Worm (Caenorhabditis elegans) whole organism, late embryonic: ENCODE results near the gene lim-8.
A peak's percentile ranks its signal among the peaks of the same experiment; 100 is the strongest.

Experiments
- F13H6.1 ChIP-seq: sonication (generic microtip); optimal IDR thresholded peaks from 2 replicates; lab custom pipeline; 2016; ENCODE audit warnings: missing genetic modification characterization, missing compliant biosample characterization
- K09A11.1 ChIP-seq: sonication (generic microtip); optimal IDR thresholded peaks from 2 replicates; lab custom pipeline; 2017; ENCODE audit warnings: antibody characterized with exemption, mild to moderate bottlenecking, missing genetic modification characterization, missing compliant biosample characterization; ENCODE audit not compliant: insufficient read depth
- ahr-1 ChIP-seq: sonication (generic microtip); optimal IDR thresholded peaks from 2 replicates; lab custom pipeline; 2016; ENCODE audit warnings: missing genetic modification characterization, missing compliant biosample characterization
- ceh-14 ChIP-seq: sonication (generic microtip); optimal IDR thresholded peaks from 2 replicates; lab custom pipeline; 2016; ENCODE audit warnings: missing genotype, missing genetic modification characterization, missing compliant biosample characterization
- ceh-2 ChIP-seq: sonication (generic microtip); optimal IDR thresholded peaks from 2 replicates; lab custom pipeline; 2016; ENCODE audit warnings: missing genotype, missing genetic modification characterization, missing compliant biosample characterization
- ceh-30 ChIP-seq: fragments of 150-350 bp; optimal IDR thresholded peaks from 2 replicates; lab custom pipeline; 2014; ENCODE audit warnings: missing biosample characterization, missing genetic modification characterization
- ceh-34 ChIP-seq: sonication (generic microtip); optimal IDR thresholded peaks from 2 replicates; lab custom pipeline; 2016; ENCODE audit warnings: mild to moderate bottlenecking, missing genetic modification characterization, missing compliant biosample characterization
- ceh-45 ChIP-seq: fragments of 200-800 bp; sonication (Bioruptor generic); IDR thresholded peaks from 2 replicates; pipeline ENCODE4 v1.3.6; 2022; ENCODE audit warnings: missing genetic modification reagents, missing genetic modification characterization, missing compliant biosample characterization
- ceh-6 ChIP-seq: fragments of 200-800 bp; sonication (Bioruptor generic); optimal IDR thresholded peaks from 2 replicates; lab custom pipeline; 2018; ENCODE audit warnings: mild to moderate bottlenecking, missing genetic modification characterization, missing compliant biosample characterization
- ceh-9 ChIP-seq: sonication (generic microtip); optimal IDR thresholded peaks from 2 replicates; lab custom pipeline; 2016; ENCODE audit warnings: mild to moderate bottlenecking, missing genetic modification characterization, inconsistent platforms, missing compliant biosample characterization
- dve-1 ChIP-seq: sonication (generic microtip); optimal IDR thresholded peaks from 2 replicates; lab custom pipeline; 2017; ENCODE audit warnings: antibody characterized with exemption, mild to moderate bottlenecking, missing genetic modification characterization, missing compliant biosample characterization
- elt-2 ChIP-seq: sonication (generic microtip); optimal IDR thresholded peaks from 2 replicates; lab custom pipeline; 2016; ENCODE audit warnings: missing genetic modification reagents, missing genetic modification characterization, missing compliant biosample characterization
- ets-4 ChIP-seq: sonication (generic microtip); optimal IDR thresholded peaks from 2 replicates; lab custom pipeline; 2016; ENCODE audit warnings: missing genetic modification characterization, missing compliant biosample characterization
- eyg-1 ChIP-seq: sonication (generic microtip); optimal IDR thresholded peaks from 2 replicates; lab custom pipeline; 2016; ENCODE audit warnings: missing genotype, missing genetic modification characterization, missing compliant biosample characterization
- fkh-10 ChIP-seq: fragments of 150-350 bp; optimal IDR thresholded peaks from 2 replicates; lab custom pipeline; 2014; ENCODE audit warnings: missing biosample characterization, missing genetic modification reagents, missing genetic modification characterization
- gmeb-2 ChIP-seq: sonication (generic microtip); optimal IDR thresholded peaks from 2 replicates; lab custom pipeline; 2016; ENCODE audit warnings: missing genetic modification characterization, inconsistent platforms, missing compliant biosample characterization
- hlh-13 ChIP-seq: fragments of 200-800 bp; sonication (Bioruptor generic); optimal IDR thresholded peaks from 2 replicates; lab custom pipeline; 2018; ENCODE audit warnings: mild to moderate bottlenecking, missing genetic modification characterization, missing compliant biosample characterization
- hlh-15 ChIP-seq: sonication (generic microtip); optimal IDR thresholded peaks from 2 replicates; lab custom pipeline; 2016; ENCODE audit warnings: missing genetic modification characterization, missing compliant biosample characterization
- hlh-30 ChIP-seq: sonication (generic microtip); optimal IDR thresholded peaks from 2 replicates; lab custom pipeline; 2017; ENCODE audit warnings: antibody characterized with exemption, missing genetic modification characterization, missing compliant biosample characterization; ENCODE audit not compliant: insufficient read depth
- hlh-6 ChIP-seq: sonication (generic microtip); optimal IDR thresholded peaks from 2 replicates; lab custom pipeline; 2016; ENCODE audit warnings: missing genotype, missing genetic modification characterization, missing compliant biosample characterization
- hlh-8 ChIP-seq: sonication (generic microtip); optimal IDR thresholded peaks from 2 replicates; lab custom pipeline; 2016; ENCODE audit warnings: missing genotype, missing genetic modification characterization, missing compliant biosample characterization
- lim-6 ChIP-seq: sonication (generic microtip); optimal IDR thresholded peaks from 2 replicates; lab custom pipeline; 2016; ENCODE audit warnings: missing genetic modification characterization, missing compliant biosample characterization
- mec-3 ChIP-seq: sonication (generic microtip); optimal IDR thresholded peaks from 2 replicates; lab custom pipeline; 2016; ENCODE audit warnings: borderline replicate concordance, missing genetic modification characterization, missing compliant biosample characterization
- nfya-1 ChIP-seq: sonication (generic microtip); optimal IDR thresholded peaks from 2 replicates; lab custom pipeline; 2017; ENCODE audit warnings: missing genetic modification characterization, mild to moderate bottlenecking, missing compliant biosample characterization, antibody characterized with exemption, moderate library complexity
- npax-4 ChIP-seq: sonication (generic microtip); optimal IDR thresholded peaks from 2 replicates; lab custom pipeline; 2016; ENCODE audit warnings: missing genetic modification characterization, missing compliant biosample characterization
- pag-3 ChIP-seq: sonication (generic microtip); optimal IDR thresholded peaks from 2 replicates; lab custom pipeline; 2016; ENCODE audit warnings: missing compliant biosample characterization, missing genetic modification characterization, borderline replicate concordance
- pat-9 ChIP-seq: fragments of 200-800 bp; sonication (Bioruptor generic); optimal IDR thresholded peaks from 2 replicates; lab custom pipeline; 2018; ENCODE audit warnings: mild to moderate bottlenecking, missing genetic modification characterization, moderate library complexity, missing compliant biosample characterization
- pax-1 ChIP-seq: fragments of 150-350 bp; optimal IDR thresholded peaks from 2 replicates; lab custom pipeline; 2014; ENCODE audit warnings: missing biosample characterization, missing genetic modification characterization
- pqm-1 ChIP-seq: sonication (generic microtip); optimal IDR thresholded peaks from 2 replicates; lab custom pipeline; 2016; ENCODE audit warnings: missing genetic modification characterization, missing compliant biosample characterization
- pros-1 ChIP-seq: fragments of 150-350 bp; optimal IDR thresholded peaks from 2 replicates; lab custom pipeline; 2014; ENCODE audit warnings: missing biosample characterization, missing genetic modification reagents, missing genetic modification characterization
- sox-4 ChIP-seq: sonication (generic microtip); optimal IDR thresholded peaks from 2 replicates; lab custom pipeline; 2017; ENCODE audit warnings: mild to moderate bottlenecking, missing genetic modification characterization, inconsistent platforms, missing compliant biosample characterization
- tbx-2 ChIP-seq: sonication (generic microtip); optimal IDR thresholded peaks from 2 replicates; lab custom pipeline; 2016; ENCODE audit warnings: missing genetic modification characterization, missing compliant biosample characterization
- tbx-7 ChIP-seq: sonication (generic microtip); optimal IDR thresholded peaks from 2 replicates; lab custom pipeline; 2016; ENCODE audit warnings: missing genotype, missing genetic modification characterization, missing compliant biosample characterization
- unc-3 ChIP-seq, 2 experiments: fragments of 200-800 bp in 1 of 2; sonication (Bioruptor generic) in 1 of 2; sonication (generic microtip) in 1 of 2; conservative IDR thresholded peaks in 1 of 2; optimal IDR thresholded peaks in 1 of 2; 2 replicates each; pipeline versions ENCODE4 v1.3.6 to Lab custom; 2016 to 2022; ENCODE audit warnings: missing compliant biosample characterization in 2 of 2, missing genetic modification characterization in 2 of 2, missing genetic modification reagents in 1 of 2
- unc-55 ChIP-seq: sonication (generic microtip); optimal IDR thresholded peaks from 2 replicates; lab custom pipeline; 2017; ENCODE audit warnings: missing biosample characterization, missing genetic modification reagents, missing genetic modification characterization
- unc-86 ChIP-seq: sonication (generic microtip); optimal IDR thresholded peaks from 2 replicates; lab custom pipeline; 2016; ENCODE audit warnings: missing genetic modification characterization, missing compliant biosample characterization
- ztf-16 ChIP-seq: sonication (generic microtip); optimal IDR thresholded peaks from 2 replicates; lab custom pipeline; 2017; ENCODE audit warnings: missing genetic modification characterization, missing compliant biosample characterization

lim-8 gene

ce11 chrIII:6819322-6819901, 16.8 kb downstream of the lim-8 start, which contains the start of gene F28F5.6:
TSS of gene F28F5.6 (minus strand) at chrIII:6819372.
- peak; percentile 68 for TF ChIP-seq elt-2 (tag; lab: Kevin White, UChicago)
- TF ChIP-seq eyg-1 (tag; lab: Kevin White, UChicago): no peak
- TF ChIP-seq hlh-6 (tag; lab: Kevin White, UChicago): no peak
- TF ChIP-seq ets-4 (tag; lab: Kevin White, UChicago): no peak

- no peak for TF ChIP-seq ceh-14 (tag; lab: Kevin White, UChicago)
- TF ChIP-seq unc-55: peak; percentile 69
These were observed 17.9 kb downstream of the lim-8 start, which contains the start of gene ten-1 for ce11 chrIII:6820343-6820985. TSS of gene ten-1 (plus strand) at chrIII:6820935.

- TF ChIP-seq ztf-16 (tag; lab: Kevin White, UChicago) (no peak), ahr-1 (tag; lab: Kevin White, UChicago) (no peak), ceh-2 (tag; lab: Kevin White, UChicago) (no peak), ceh-9 (tag; lab: Kevin White, UChicago) (no peak), pag-3 (tag; lab: Kevin White, UChicago) (no peak), lim-6 (no peak), hlh-15 (no peak), unc-55 (no peak), dve-1 (tag; lab: Kevin White, UChicago) (no peak), ceh-14 (tag; lab: Kevin White, UChicago) (no peak), pax-1 (no peak), hlh-13 (GFP tag; lab: Kevin White, UChicago) (no peak), sox-4 (tag; lab: Kevin White, UChicago) (no peak), pros-1 (tag; lab: Kevin White, UChicago) (no peak), ceh-30 (tag; lab: Kevin White, UChicago) (no peak), ceh-45 (GFP tag; lab: Robert Waterston, UW) (no peak), elt-2 (tag; lab: Kevin White, UChicago) (no peak), tbx-7 (tag; lab: Kevin White, UChicago) (no peak)
These were observed 20.2 kb downstream of the lim-8 start for ce11 chrIII:6822790-6823189.

ce11 chrIII:6826137-6826536, 23.5 kb downstream of the lim-8 start:
- TF ChIP-seq elt-2 (tag; lab: Kevin White, UChicago): peak; percentile 50
- no peak for TF ChIP-seq eyg-1 (tag; lab: Kevin White, UChicago)
- no peak for TF ChIP-seq sox-4 (tag; lab: Kevin White, UChicago)
- TF ChIP-seq hlh-30 (tag; lab: Kevin White, UChicago): peak; percentile 24
- TF ChIP-seq unc-55: no peak

- TF ChIP-seq hlh-8 (tag; lab: Kevin White, UChicago): no peak
- TF ChIP-seq K09A11.1: no peak
- TF ChIP-seq unc-55: no peak
- TF ChIP-seq nfya-1: no peak
- TF ChIP-seq mec-3 (tag; lab: Kevin White, UChicago): no peak
- TF ChIP-seq ceh-14 (tag; lab: Kevin White, UChicago): no peak
- no peak for TF ChIP-seq npax-4 (tag; lab: Kevin White, UChicago)
- TF ChIP-seq ceh-34 (tag; lab: Kevin White, UChicago): peak; percentile 7
These were observed 28.7 kb downstream of the lim-8 start for ce11 chrIII:6831312-6831711.

- TF ChIP-seq pqm-1 (tag; lab: Kevin White, UChicago) (no peak), gmeb-2 (tag; lab: Kevin White, UChicago) (no peak), fkh-10 (GFP tag; lab: Kevin White, UChicago) (no peak), sox-4 (tag; lab: Kevin White, UChicago) (no peak), tbx-2 (no peak), hlh-6 (tag; lab: Kevin White, UChicago) (no peak), dve-1 (tag; lab: Kevin White, UChicago) (no peak), pag-3 (tag; lab: Kevin White, UChicago) (no peak), unc-3 (GFP tag; conservative IDR thresholded peaks at IDR 0.05; lab: Robert Waterston, UW) (no peak), unc-3 (tag; optimal IDR thresholded peaks at IDR 0.05; lab: Kevin White, UChicago) (no peak), unc-86 (tag; lab: Kevin White, UChicago) (no peak), npax-4 (tag; lab: Kevin White, UChicago) (no peak), ceh-6 (GFP tag; lab: Kevin White, UChicago) (no peak), hlh-13 (GFP tag; lab: Kevin White, UChicago) (no peak), ztf-16 (tag; lab: Kevin White, UChicago) (no peak), F13H6.1 (no peak), hlh-8 (tag; lab: Kevin White, UChicago) (no peak), hlh-15 (no peak), ahr-1 (tag; lab: Kevin White, UChicago) (no peak), pat-9 (tag; lab: Kevin White, UChicago) (no peak), ceh-45 (GFP tag; lab: Robert Waterston, UW) (no peak)
These were observed 34.7 kb downstream of the lim-8 start for ce11 chrIII:6837320-6837719.
